Worm (Caenorhabditis elegans) whole organism, late embryonic: ENCODE data around the gene C30H6.12.

Source experiments
- ama-1 ChIP-seq: fragments of 150-350 bp; optimal IDR thresholded peaks from 2 replicates; lab custom pipeline; 2014
- elt-2 ChIP-seq: sonication (generic microtip); optimal IDR thresholded peaks from 2 replicates; lab custom pipeline; 2016; ENCODE audit warnings: missing genetic modification reagents, missing genetic modification characterization, missing compliant biosample characterization
- gmeb-2 ChIP-seq: sonication (generic microtip); optimal IDR thresholded peaks from 2 replicates; lab custom pipeline; 2016; ENCODE audit warnings: missing genetic modification characterization, inconsistent platforms, missing compliant biosample characterization
- rnt-1 ChIP-seq: sonication (generic microtip); optimal IDR thresholded peaks from 2 replicates; lab custom pipeline; 2016; ENCODE audit warnings: missing genetic modification characterization, missing compliant biosample characterization

DNA sequence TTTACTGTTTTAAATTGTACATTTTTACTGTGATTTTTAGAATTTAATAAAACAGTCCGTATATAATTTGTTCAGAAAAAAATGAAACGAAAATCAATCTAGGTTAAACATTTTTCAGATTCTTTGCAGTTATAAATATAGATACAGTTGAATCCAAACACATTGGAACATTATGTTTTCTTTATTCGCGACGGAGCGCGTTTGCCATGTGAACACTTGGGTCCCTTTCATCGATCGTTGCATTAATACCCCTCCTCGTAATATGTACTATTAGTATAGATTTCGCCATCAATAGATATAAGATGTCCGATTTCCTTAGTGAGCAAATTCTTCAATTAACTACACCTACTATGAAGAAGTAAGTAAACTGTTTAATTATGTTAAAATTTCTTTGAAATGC lies 48.1 kb upstream of the C30H6.12 start, which contains the start of gene C49C3.8:
- TF ChIP-seq elt-2 (tag; lab: Kevin White, UChicago), result no peak
- no peak for TF ChIP-seq ama-1
- TF ChIP-seq gmeb-2 (tag; lab: Kevin White, UChicago), result no peak
- no peak for TF ChIP-seq rnt-1 (tag; lab: Kevin White, UChicago)
